Worm (Caenorhabditis elegans) whole organism, L2 larva: ENCODE results near the gene ZK1010.8.

Source experiments
- ceh-16 ChIP-seq: fragments of 150-350 bp; optimal IDR thresholded peaks from 2 replicates; lab custom pipeline; 2014; ENCODE audit warnings: missing biosample characterization, missing genetic modification characterization
- ceh-82 ChIP-seq: fragments of 150-350 bp; optimal IDR thresholded peaks from 2 replicates; lab custom pipeline; 2014; ENCODE audit warnings: missing biosample characterization, missing genetic modification characterization
- nhr-11 ChIP-seq: fragments of 150-350 bp; optimal IDR thresholded peaks from 2 replicates; lab custom pipeline; 2014; ENCODE audit warnings: missing biosample characterization, missing genetic modification characterization
- nhr-12 ChIP-seq: fragments of 150-350 bp; optimal IDR thresholded peaks from 2 replicates; lab custom pipeline; 2014; ENCODE audit warnings: missing biosample characterization, missing genetic modification characterization
- nhr-237 ChIP-seq: fragments of 150-350 bp; optimal IDR thresholded peaks from 2 replicates; lab custom pipeline; 2014; ENCODE audit warnings: missing biosample characterization, missing genetic modification characterization
- skn-1 ChIP-seq: sonication (generic microtip); optimal IDR thresholded peaks from 2 replicates; lab custom pipeline; 2017; ENCODE audit warnings: missing biosample characterization, missing genetic modification characterization
- snpc-4 ChIP-seq: fragments of 150-350 bp; optimal IDR thresholded peaks from 2 replicates; lab custom pipeline; 2014; ENCODE audit warnings: missing biosample characterization, missing genetic modification characterization

DNA sequence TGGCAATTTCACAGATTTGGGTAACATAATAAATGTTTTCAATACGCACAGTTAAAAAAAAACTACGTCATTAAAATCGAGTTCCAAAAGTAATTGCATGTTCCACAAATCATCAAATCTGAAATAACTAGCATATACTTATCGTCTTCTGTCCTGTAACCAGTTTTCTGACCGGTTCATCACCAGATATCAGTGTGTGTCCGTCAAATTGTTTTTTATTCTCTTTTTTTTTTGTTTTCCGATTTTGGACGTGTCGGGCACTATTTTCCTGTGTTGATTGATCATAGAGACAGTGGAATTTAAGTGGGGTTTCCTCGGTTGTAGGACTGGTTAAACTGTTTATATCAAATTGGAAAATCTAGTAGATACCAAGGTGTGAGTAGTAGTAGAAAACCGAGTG is 13.4 kb upstream of the ZK1010.8 start:
- TF ChIP-seq skn-1 (tag; lab: Kevin White, UChicago) (no peak), ceh-16 (tag; lab: Kevin White, UChicago) (no peak), nhr-11 (no peak), ceh-82 (tag; lab: Kevin White, UChicago) (no peak), snpc-4 (tag; lab: Kevin White, UChicago) (no peak), nhr-12 (tag; lab: Kevin White, UChicago) (no peak), nhr-237 (no peak)
